Fruit fly (Drosophila melanogaster) whole organism, wandering third instar larva: ENCODE data around the gene CG2021.

Experiments used
- Abd-B ChIP-seq: fragments of >200 bp; optimal IDR thresholded peaks from 2 replicates; lab custom pipeline; 2017; ENCODE audit warnings: missing biosample characterization, missing genetic modification characterization
- CG32264 ChIP-seq: fragments of 200-800 bp; sonication (Bioruptor generic); optimal IDR thresholded peaks from 2 replicates; lab custom pipeline; 2016; ENCODE audit warnings: missing biosample characterization, missing genetic modification characterization
- CG9705 ChIP-seq: fragments of 200-800 bp; sonication (Bioruptor generic); optimal IDR thresholded peaks from 2 replicates; lab custom pipeline; 2018; ENCODE audit warnings: missing biosample characterization, mild to moderate bottlenecking, missing genetic modification characterization
- CrebA ChIP-seq: fragments of 200-800 bp; sonication (Bioruptor generic); optimal IDR thresholded peaks from 2 replicates; lab custom pipeline; 2016; ENCODE audit warnings: missing biosample characterization, mild to moderate bottlenecking, missing genetic modification characterization, borderline replicate concordance
- Dfd ChIP-seq: fragments of >200 bp; optimal IDR thresholded peaks from 2 replicates; lab custom pipeline; 2017; ENCODE audit warnings: missing biosample characterization, missing genetic modification characterization
- Dif ChIP-seq: fragments of 200-275, 200-300 bp; sonication (Bioruptor generic); optimal IDR thresholded peaks from 2 replicates; lab custom pipeline; 2018; ENCODE audit warnings: missing biosample characterization, missing genetic modification characterization; ENCODE audit not compliant: partially characterized antibody
- HLH106 ChIP-seq: fragments of 200-800 bp; optimal IDR thresholded peaks from 3 replicates; lab custom pipeline; 2019; ENCODE audit warnings: missing biosample characterization, mild to moderate bottlenecking, missing genetic modification characterization, moderate library complexity
- Hnf4 ChIP-seq: fragments of 200-800 bp; sonication (Bioruptor generic); optimal IDR thresholded peaks from 2 replicates; lab custom pipeline; 2016; ENCODE audit warnings: missing biosample characterization, mild to moderate bottlenecking, missing genetic modification characterization
- Hr78 ChIP-seq: fragments of >200 bp; optimal IDR thresholded peaks from 2 replicates; lab custom pipeline; 2017; ENCODE audit warnings: missing biosample characterization, missing genetic modification characterization
- Hr83 ChIP-seq: fragments of 200-300 bp; sonication (Bioruptor generic); optimal IDR thresholded peaks from 2 replicates; lab custom pipeline; 2016; ENCODE audit warnings: missing biosample characterization, mild to moderate bottlenecking, missing genetic modification characterization, moderate library complexity; ENCODE audit not compliant: poor library complexity, severe bottlenecking
- Jra ChIP-seq: sonication (Bioruptor generic); optimal IDR thresholded peaks from 2 replicates; lab custom pipeline; 2016; ENCODE audit warnings: missing biosample characterization, missing genetic modification characterization
- Mio ChIP-seq: sonication (Bioruptor generic); optimal IDR thresholded peaks from 2 replicates; lab custom pipeline; 2016; ENCODE audit warnings: missing biosample characterization, missing genetic modification characterization
- N ChIP-seq: fragments of >200 bp; optimal IDR thresholded peaks from 2 replicates; lab custom pipeline; 2018; ENCODE audit warnings: missing biosample characterization, missing external identifiers, missing genetic modification characterization
- OdsH ChIP-seq: fragments of 200-800 bp; sonication (Bioruptor generic); optimal IDR thresholded peaks from 2 replicates; lab custom pipeline; 2016; ENCODE audit warnings: missing biosample characterization, mild to moderate bottlenecking, missing genetic modification characterization
- Rel ChIP-seq, 2 experiments: fragments of 200-800 bp; sonication (Bioruptor generic) in 1 of 2; optimal IDR thresholded peaks; 2 replicates in 1 of 2; 3 replicates in 1 of 2; lab custom pipeline; 2016 to 2019; ENCODE audit warnings: mild to moderate bottlenecking in 2 of 2, missing biosample characterization in 2 of 2, missing genetic modification characterization in 2 of 2, moderate library complexity in 1 of 2
- Sp1 ChIP-seq: fragments of 200-800 bp; sonication (Bioruptor generic); optimal IDR thresholded peaks from 3 replicates; lab custom pipeline; 2019; ENCODE audit warnings: missing biosample characterization, mild to moderate bottlenecking, missing genetic modification characterization, moderate library complexity
- Vsx2 ChIP-seq: fragments of 200-300, 225-300 bp; sonication (Bioruptor generic); optimal IDR thresholded peaks from 2 replicates; lab custom pipeline; 2018; ENCODE audit warnings: missing biosample characterization, missing genetic modification characterization; ENCODE audit not compliant: partially characterized antibody
- br ChIP-seq: fragments of 200-800 bp; sonication (Bioruptor generic); optimal IDR thresholded peaks from 2 replicates; lab custom pipeline; 2016; ENCODE audit warnings: missing biosample characterization, missing genetic modification characterization
- brk ChIP-seq: fragments of 200-800 bp; sonication (Bioruptor generic); optimal IDR thresholded peaks from 2 replicates; lab custom pipeline; 2016; ENCODE audit warnings: missing biosample characterization, mild to moderate bottlenecking, missing genetic modification characterization
- dl ChIP-seq, 2 experiments: fragments of 175-275, 200-275 bp in 1 of 2; fragments of 200-275 bp in 1 of 2; sonication (Bioruptor generic); optimal IDR thresholded peaks; lab custom pipeline; 2018; ENCODE audit warnings: mild to moderate bottlenecking in 2 of 2, missing biosample characterization in 2 of 2, missing genetic modification characterization in 2 of 2, moderate library complexity in 2 of 2; ENCODE audit not compliant: partially characterized antibody in 2 of 2, insufficient read depth in 1 of 2
- dsf ChIP-seq: sonication (Bioruptor generic); optimal IDR thresholded peaks from 2 replicates; lab custom pipeline; 2016; ENCODE audit warnings: missing biosample characterization, missing genetic modification characterization, borderline replicate concordance
- ey ChIP-seq: fragments of 200-800 bp; sonication (Bioruptor generic); optimal IDR thresholded peaks from 2 replicates; lab custom pipeline; 2016; ENCODE audit warnings: missing biosample characterization, missing genetic modification characterization
- foxo ChIP-seq, 2 experiments: fragments of 200-800 bp; sonication (Bioruptor generic); optimal IDR thresholded peaks; 2 replicates in 1 of 2; 3 replicates in 1 of 2; lab custom pipeline; 2016 to 2017; ENCODE audit warnings: missing biosample characterization in 2 of 2, missing genetic modification characterization in 2 of 2
- fru ChIP-seq: fragments of 200-800 bp; sonication (Bioruptor generic); optimal IDR thresholded peaks from 3 replicates; lab custom pipeline; 2016; ENCODE audit warnings: missing biosample characterization, mild to moderate bottlenecking, missing genetic modification characterization
- h ChIP-seq: fragments of 200-800 bp; sonication (Bioruptor generic); optimal IDR thresholded peaks from 3 replicates; lab custom pipeline; 2016; ENCODE audit warnings: missing biosample characterization, mild to moderate bottlenecking, missing genetic modification characterization
- jim ChIP-seq: fragments of 175-275, 200-325 bp; sonication (Bioruptor generic); optimal IDR thresholded peaks from 2 replicates; lab custom pipeline; 2016; ENCODE audit warnings: missing biosample characterization, mild to moderate bottlenecking, missing genetic modification characterization
- lola ChIP-seq: fragments of >200 bp; optimal IDR thresholded peaks from 2 replicates; lab custom pipeline; 2017; ENCODE audit warnings: missing biosample characterization, missing genetic modification characterization
- pan ChIP-seq: fragments of >200 bp; optimal IDR thresholded peaks from 2 replicates; lab custom pipeline; 2017
- psq ChIP-seq: fragments of 200-800 bp; sonication (Bioruptor generic); optimal IDR thresholded peaks from 3 replicates; lab custom pipeline; 2017; ENCODE audit warnings: missing biosample characterization, mild to moderate bottlenecking, missing genetic modification characterization, moderate library complexity
- rgr ChIP-seq: fragments of 200-800 bp; sonication (Bioruptor generic); optimal IDR thresholded peaks from 3 replicates; lab custom pipeline; 2016; ENCODE audit warnings: missing biosample characterization, mild to moderate bottlenecking, missing genetic modification characterization
- sage ChIP-seq: fragments of 200-800 bp; sonication (Bioruptor generic); optimal IDR thresholded peaks from 2 replicates; lab custom pipeline; 2016; ENCODE audit warnings: missing biosample characterization, mild to moderate bottlenecking, missing genetic modification characterization
- sv ChIP-seq: fragments of 200-800 bp; sonication (Bioruptor generic); optimal IDR thresholded peaks from 3 replicates; lab custom pipeline; 2016; ENCODE audit warnings: missing biosample characterization, missing genetic modification characterization
- tai ChIP-seq: sonication (Bioruptor generic); optimal IDR thresholded peaks from 2 replicates; lab custom pipeline; 2016; ENCODE audit warnings: missing biosample characterization, missing genetic modification characterization
- usp ChIP-seq: fragments of >200 bp; optimal IDR thresholded peaks from 2 replicates; lab custom pipeline; 2017; ENCODE audit warnings: missing biosample characterization, missing genetic modification characterization
- woc ChIP-seq: sonication (Bioruptor generic); optimal IDR thresholded peaks from 2 replicates; lab custom pipeline; 2016; ENCODE audit warnings: missing biosample characterization, mild to moderate bottlenecking, missing genetic modification characterization

CG2021 gene

DNA sequence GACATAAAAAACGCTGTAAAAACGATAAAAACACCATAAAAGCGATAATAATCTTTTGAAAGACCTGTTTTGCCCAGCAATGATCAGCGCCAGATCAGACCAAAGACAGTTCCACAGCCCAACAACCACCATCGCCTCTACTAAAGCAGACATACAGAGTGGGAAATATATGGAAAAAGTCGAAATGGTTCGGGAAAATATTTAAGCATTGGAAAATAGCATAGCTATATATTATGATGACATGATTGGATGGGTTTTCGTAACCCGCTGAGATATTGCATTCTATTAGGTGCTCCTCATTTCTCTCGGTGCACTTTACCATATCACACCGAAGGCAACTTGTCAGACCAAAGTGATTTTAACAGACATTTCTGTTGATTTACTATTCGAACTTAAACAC lies 31.4 kb upstream of the CG2021 start:
- TF ChIP-seq br (GFP tag; lab: Kevin White, UChicago), result peak; percentile 71
- no peak for TF ChIP-seq tai (GFP tag; lab: Kevin White, UChicago)
- TF ChIP-seq sv, result peak; percentile 90
- TF ChIP-seq ey, result peak; percentile 52
- TF ChIP-seq Vsx2, result no peak
- peak; percentile 70 for TF ChIP-seq rgr (GFP tag; lab: Kevin White, UChicago)
- peak; percentile 34 for TF ChIP-seq Sp1 (GFP tag; lab: Kevin White, UChicago)
- TF ChIP-seq psq (GFP tag; lab: Kevin White, UChicago), result peak; percentile 34
- peak in 1 of 2 experiments; percentile 71 for TF ChIP-seq foxo (GFP tag; optimal IDR thresholded peaks at IDR 0.05; lab: Kevin White, UChicago)
- peak; percentile 77 for TF ChIP-seq h (GFP tag; lab: Kevin White, UChicago)
- TF ChIP-seq OdsH (GFP tag; lab: Kevin White, UChicago), result peak; percentile 43
- no peak for TF ChIP-seq N (GFP tag; lab: Kevin White, UChicago)
- peak; percentile 34 for TF ChIP-seq woc (GFP tag; lab: Kevin White, UChicago)
- TF ChIP-seq Hr83 (GFP tag; lab: Kevin White, UChicago), result no peak
- TF ChIP-seq Hnf4 (GFP tag; lab: Kevin White, UChicago), result no peak
- peak; percentile 52 for TF ChIP-seq HLH106
- TF ChIP-seq Mio (GFP tag; lab: Kevin White, UChicago), result no peak

DNA sequence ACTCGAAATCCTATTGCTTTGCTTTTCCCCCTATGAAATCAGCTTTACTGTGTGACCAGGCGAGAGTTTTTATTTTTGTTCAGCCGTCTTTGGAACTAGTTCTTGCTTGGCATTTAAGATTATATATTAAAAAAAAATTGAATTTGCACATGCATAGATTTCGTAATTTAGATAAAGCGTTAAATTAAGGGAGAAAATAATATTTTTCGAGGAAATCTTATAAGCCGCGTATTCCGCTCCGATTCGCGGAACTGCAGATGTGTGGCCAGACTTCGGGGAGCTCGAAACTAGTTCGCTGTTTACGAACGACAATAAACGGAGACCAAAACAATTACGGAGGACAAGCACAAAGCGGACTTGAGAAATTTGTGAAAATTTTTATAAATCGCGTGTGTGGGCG lies 25.6 kb upstream of the CG2021 start, which contains the start of the genes JTBR and CG42676:
Gene JTBR (minus strand): TSS at position 55 of the 400 bp plus-strand sequence.
Gene CG42676 (plus strand): TSS at position 306 of the 400 bp plus-strand sequence.
- TF ChIP-seq Hnf4 (GFP tag; lab: Kevin White, UChicago) (no peak), ey (no peak), jim (GFP tag; lab: Kevin White, UChicago) (no peak), Rel (GFP tag; optimal IDR thresholded peaks at IDR 0.05; lab: Kevin White, UChicago) (no peak), Rel (tag; optimal IDR thresholded peaks at IDR 0.05; lab: Kevin White, UChicago) (peak; percentile 64), psq (GFP tag; lab: Kevin White, UChicago) (peak; percentile 99), HLH106 (peak; percentile 6)

DNA sequence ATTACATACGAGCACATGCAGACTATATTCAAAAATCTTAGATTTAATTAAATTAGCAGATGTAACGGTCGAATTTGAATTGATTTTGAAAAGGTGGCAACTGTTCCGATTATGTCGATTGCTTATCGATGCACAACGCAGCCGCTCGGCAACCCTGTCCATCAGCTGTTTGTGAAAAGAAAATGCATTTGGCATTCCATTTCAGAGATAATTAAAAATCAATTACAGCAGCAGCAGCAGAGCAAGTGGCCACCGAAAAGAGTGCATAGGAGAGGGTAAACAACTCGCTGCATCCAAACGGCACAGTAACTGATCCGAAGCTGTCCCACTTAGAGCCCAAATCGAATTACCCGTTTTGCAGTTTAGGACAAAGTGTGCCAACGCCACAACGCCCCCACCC lies 21.4 kb upstream of the CG2021 start, which contains the start of gene Patj:
Gene Patj (plus strand): TSS at position 155 of the 400 bp plus-strand sequence.
- TF ChIP-seq jim (GFP tag; lab: Kevin White, UChicago) (no peak), sage (GFP tag; lab: Kevin White, UChicago) (no peak), dsf (GFP tag; lab: Kevin White, UChicago) (no peak), Hr83 (GFP tag; lab: Kevin White, UChicago) (no peak)

DNA sequence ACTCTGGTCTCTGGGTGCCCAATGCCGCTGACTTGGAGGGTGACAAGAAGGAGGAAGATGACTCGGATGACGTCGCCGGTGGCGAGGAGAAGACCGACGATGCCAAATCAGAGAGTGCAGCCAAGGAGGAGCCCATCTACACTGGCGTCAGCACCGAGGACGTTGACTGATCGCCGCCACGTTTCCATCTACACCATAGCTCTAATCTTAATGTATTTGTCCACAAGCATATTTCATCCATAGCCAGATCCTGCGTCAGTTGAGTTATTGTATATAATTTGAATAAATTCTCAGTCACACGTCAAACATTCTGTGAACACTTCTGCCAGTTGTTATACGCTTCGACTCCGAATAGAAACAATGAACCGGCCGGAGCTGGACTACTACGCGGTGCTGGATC lies 19.8 kb upstream of the CG2021 start, which contains the start of gene CG12020:
Gene CG12020 (plus strand): TSS at position 301 of the 400 bp plus-strand sequence.
- TF ChIP-seq Sp1 (GFP tag; lab: Kevin White, UChicago) (no peak), Jra (no peak), Hr83 (GFP tag; lab: Kevin White, UChicago) (no peak), dl (GFP tag; optimal IDR thresholded peaks at IDR 0.05; lab: Kevin White, UChicago; ENCODE audit: insufficient read depth in 1 of 2, partially characterized antibody in 2 of 2) (no peak), sv (no peak), rgr (GFP tag; lab: Kevin White, UChicago) (no peak), Abd-B (GFP tag; lab: Kevin White, UChicago) (no peak), Dfd (no peak), jim (GFP tag; lab: Kevin White, UChicago) (no peak), sage (GFP tag; lab: Kevin White, UChicago) (no peak)

DNA sequence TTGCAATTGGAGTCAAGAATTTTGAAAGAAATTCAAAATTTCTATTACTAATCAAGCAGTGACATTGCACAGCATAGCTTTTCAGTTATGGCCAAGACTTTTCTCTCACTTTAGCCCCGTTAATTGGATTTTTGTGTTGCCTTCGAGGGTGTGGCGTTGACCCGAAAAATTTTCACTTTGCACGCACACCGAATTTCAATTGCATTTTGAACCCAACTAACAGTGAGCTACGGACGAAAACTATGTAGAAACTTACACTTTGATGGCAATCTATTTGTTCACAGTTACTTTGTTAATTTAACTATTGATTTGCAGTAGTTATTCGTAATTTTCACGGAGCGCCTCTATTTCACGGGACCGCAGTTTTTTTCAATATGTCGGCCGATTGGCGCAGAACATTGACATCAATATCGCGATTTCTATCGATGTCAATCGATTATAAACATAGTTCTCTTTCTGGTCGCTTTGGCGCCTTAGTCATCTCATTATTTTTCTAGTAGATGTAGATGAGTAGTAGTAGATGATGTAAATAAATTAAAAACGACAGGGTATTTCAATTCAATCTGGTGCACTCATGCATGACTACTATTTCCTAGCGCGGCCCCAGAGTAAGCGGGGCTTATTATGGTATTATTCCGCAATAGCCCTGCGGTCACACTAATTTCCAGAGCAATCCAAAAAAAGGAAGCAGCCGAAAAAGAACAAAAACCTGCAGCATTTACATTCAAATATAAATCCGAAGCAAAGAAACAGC lies 17.9 kb upstream of the CG2021 start, which contains the start of the genes alpha-Spec, dlt and Cdc37:
Gene alpha-Spec (minus strand): TSS at position 386 of the 754 bp plus-strand sequence.
Gene dlt (minus strand): TSS at position 386 of the 754 bp plus-strand sequence.
Gene Cdc37 (plus strand): TSS at position 450 of the 754 bp plus-strand sequence.
- TF ChIP-seq jim (GFP tag; lab: Kevin White, UChicago), result no peak
- TF ChIP-seq woc (GFP tag; lab: Kevin White, UChicago), result no peak
- peak; percentile 44 for TF ChIP-seq CG9705 (GFP tag; lab: Kevin White, UChicago)
- TF ChIP-seq brk (GFP tag; lab: Kevin White, UChicago), result no peak
- TF ChIP-seq Dfd, result no peak
- TF ChIP-seq ey, result no peak
- no peak for TF ChIP-seq Hr78 (GFP tag; lab: Kevin White, UChicago)
- TF ChIP-seq CrebA (GFP tag; lab: Kevin White, UChicago), result no peak
- TF ChIP-seq lola, result no peak
- TF ChIP-seq CG32264 (GFP tag; lab: Kevin White, UChicago), result no peak
- peak; percentile 31 for TF ChIP-seq OdsH (GFP tag; lab: Kevin White, UChicago)
- peak; percentile 21 for TF ChIP-seq Sp1 (GFP tag; lab: Kevin White, UChicago)
- no peak for TF ChIP-seq Abd-B (GFP tag; lab: Kevin White, UChicago)
- TF ChIP-seq Rel (GFP tag; optimal IDR thresholded peaks at IDR 0.05; lab: Kevin White, UChicago), result no peak
- peak; percentile 53 for TF ChIP-seq Rel (tag; optimal IDR thresholded peaks at IDR 0.05; lab: Kevin White, UChicago)
- TF ChIP-seq h (GFP tag; lab: Kevin White, UChicago), result no peak
- no peak for TF ChIP-seq Mio (GFP tag; lab: Kevin White, UChicago)
- no peak for TF ChIP-seq Vsx2
- TF ChIP-seq pan (lab: Kevin White, UChicago), result no peak
- peak; percentile 44 for TF ChIP-seq HLH106
- TF ChIP-seq sv, result no peak
- no peak for TF ChIP-seq Dif (GFP tag; lab: Kevin White, UChicago)
- no peak for TF ChIP-seq Hnf4 (GFP tag; lab: Kevin White, UChicago)
- TF ChIP-seq usp, result no peak
- no peak for TF ChIP-seq Hr83 (GFP tag; lab: Kevin White, UChicago)
- no peak for TF ChIP-seq fru (GFP tag; lab: Kevin White, UChicago)
- peak; percentile 35 for TF ChIP-seq br (GFP tag; lab: Kevin White, UChicago)
